Worm (Caenorhabditis elegans) whole organism, L3 larva: Measurements from ENCODE around the gene F35A5.1.

ENCODE experiments used
- fkh-10 ChIP-seq: sonication (generic microtip); optimal IDR thresholded peaks from 2 replicates; lab custom pipeline; 2017; ENCODE audit warnings: missing biosample characterization, missing genetic modification reagents, missing genetic modification characterization
- lin-15B ChIP-seq: fragments of 150-350 bp; optimal IDR thresholded peaks from 2 replicates; lab custom pipeline; 2014; ENCODE audit warnings: missing biosample characterization, missing genetic modification characterization
- nhr-11 ChIP-seq: fragments of 150-350 bp; optimal IDR thresholded peaks from 2 replicates; lab custom pipeline; 2014; ENCODE audit warnings: missing biosample characterization, missing genetic modification characterization
- snpc-4 ChIP-seq: fragments of 150-350 bp; optimal IDR thresholded peaks from 2 replicates; lab custom pipeline; 2014; ENCODE audit warnings: missing biosample characterization, missing genetic modification characterization

- TF ChIP-seq fkh-10 (no peak), nhr-11 (tag; lab: Kevin White, UChicago) (no peak), snpc-4 (tag; lab: Kevin White, UChicago) (no peak), lin-15B (tag; lab: Kevin White, UChicago) (no peak)
Observed at ce11 chrX:3822061-3822460, 14.8 kb downstream of the F35A5.1 start.
